Worm (Caenorhabditis elegans) whole organism, L2 larva: ENCODE measurements around the gene C07G3.8.

ENCODE experiments used
- nhr-12 ChIP-seq: fragments of 150-350 bp; optimal IDR thresholded peaks from 2 replicates; lab custom pipeline; 2014; ENCODE audit warnings: missing biosample characterization, missing genetic modification characterization
- nhr-129 ChIP-seq: fragments of 150-350 bp; optimal IDR thresholded peaks from 2 replicates; lab custom pipeline; 2014; ENCODE audit warnings: missing biosample characterization, missing genetic modification characterization
- unc-39 ChIP-seq: fragments of 150-350 bp; optimal IDR thresholded peaks from 2 replicates; lab custom pipeline; 2014; ENCODE audit warnings: missing biosample characterization, missing genetic modification characterization
- unc-62 ChIP-seq: fragments of 150-350 bp; optimal IDR thresholded peaks from 2 replicates; lab custom pipeline; 2014; ENCODE audit warnings: missing biosample characterization, missing genetic modification reagents, missing genetic modification characterization

- TF ChIP-seq unc-39 = no peak
- TF ChIP-seq unc-62 (GFP tag; lab: Kevin White, UChicago) = no peak
- TF ChIP-seq nhr-129 (tag; lab: Kevin White, UChicago) = no peak
- TF ChIP-seq nhr-12 (tag; lab: Kevin White, UChicago) = no peak
These were observed 21.6 kb downstream of the C07G3.8 start, which contains the start of gene srbc-30 for ce11 chrV:3480346-3480745.
